Fruit fly (Drosophila melanogaster): ENCODE measurements around the gene ash2.
A peak's percentile ranks its signal among the peaks of the same experiment; 100 is the strongest.

Gene ash2

DNA sequence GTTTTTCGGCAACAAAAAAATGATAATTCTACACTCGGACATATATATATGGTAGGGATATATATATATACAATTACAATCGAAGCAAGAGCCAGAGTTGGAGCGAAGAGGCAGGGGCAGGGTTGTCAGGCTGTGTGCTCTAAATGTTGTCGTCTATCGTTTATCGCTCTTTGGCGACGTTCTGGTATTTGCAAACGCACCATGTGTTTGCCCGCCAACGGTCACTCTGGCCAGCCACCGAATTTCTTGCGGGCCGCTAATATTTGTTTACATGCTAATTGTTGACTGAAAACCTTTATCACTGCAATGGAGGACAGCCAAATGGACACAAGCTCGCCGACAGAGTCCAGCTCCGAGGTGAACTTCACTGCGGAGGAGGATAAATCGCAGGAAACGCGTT lies at the start of gene ash2, which contains the start of gene puf:
TSS of gene ash2 (plus strand) at position 203 of the 400 bp plus-strand sequence.
TSS of gene puf (minus strand) at position 121 of the 400 bp plus-strand sequence.
- TF ChIP-seq Clk (GFP tag; optimal IDR thresholded peaks at IDR 0.05) (no peak), CG33017 (tag; optimal IDR thresholded peaks at IDR 0.05) (no peak), cic (GFP tag; optimal IDR thresholded peaks at IDR 0.05) (peak; percentile 35), cnc (optimal IDR thresholded peaks at IDR 0.05) (no peak), CG14711 (tag; optimal IDR thresholded peaks at IDR 0.05) (peak; percentile 98), Mnt (GFP tag; optimal IDR thresholded peaks at IDR 0.05) (peak; percentile 79), CG11617 (GFP tag; optimal IDR thresholded peaks at IDR 0.05) (peak; percentile 7)

- peak; percentile 24 for TF ChIP-seq CG7101 (tag; optimal IDR thresholded peaks at IDR 0.05)
- TF ChIP-seq Clk (GFP tag; optimal IDR thresholded peaks at IDR 0.05) = no peak
- no peak for TF ChIP-seq toe (GFP tag; optimal IDR thresholded peaks at IDR 0.05)
- TF ChIP-seq CG14711 (tag; optimal IDR thresholded peaks at IDR 0.05) = peak; percentile 30
- peak; percentile 13 for TF ChIP-seq Hr96 (GFP tag; optimal IDR thresholded peaks at IDR 0.05)
- peak; percentile 20 for TF ChIP-seq CG11617 (GFP tag; optimal IDR thresholded peaks at IDR 0.05)
- TF ChIP-seq CG12768 (GFP tag; optimal IDR thresholded peaks at IDR 0.05) = peak; percentile 41
- peak; percentile 41 for TF ChIP-seq cic (GFP tag; optimal IDR thresholded peaks at IDR 0.05)
- no peak for TF ChIP-seq bab1 (GFP tag; optimal IDR thresholded peaks at IDR 0.05)
- TF ChIP-seq pad (GFP tag; optimal IDR thresholded peaks at IDR 0.05) = peak; percentile 28
- no peak for TF ChIP-seq ovo (GFP tag; optimal IDR thresholded peaks at IDR 0.05)
- TF ChIP-seq CG7045 (GFP tag; optimal IDR thresholded peaks at IDR 0.05) = peak; percentile 14
- no peak for TF ChIP-seq CG33017 (tag; optimal IDR thresholded peaks at IDR 0.05)
- peak; percentile 100 for TF ChIP-seq tj (GFP tag; optimal IDR thresholded peaks at IDR 0.05)
Observed at dm6 chr3R:24601069-24601468, 48.9 kb upstream of the ash2 start.

- TF ChIP-seq toe (GFP tag; optimal IDR thresholded peaks at IDR 0.05) (no peak), tj (GFP tag; optimal IDR thresholded peaks at IDR 0.05) (peak; percentile 71), kay (GFP tag; ENCODE audit: borderline replicate concordance) (peak; percentile 67)
Observed at dm6 chr3R:24603399-24604131, 46.4 kb upstream of the ash2 start.

dm6 chr3R:24604165-24604564 lies 45.8 kb upstream of the ash2 start:
- TF ChIP-seq CG7045 (GFP tag; optimal IDR thresholded peaks at IDR 0.05) = no peak
- no peak for TF ChIP-seq Hr96 (GFP tag; optimal IDR thresholded peaks at IDR 0.05)
- no peak for TF ChIP-seq kay (GFP tag; ENCODE audit: borderline replicate concordance)
- no peak for TF ChIP-seq Crg-1 (GFP tag; optimal IDR thresholded peaks at IDR 0.05)
- TF ChIP-seq pad (GFP tag; optimal IDR thresholded peaks at IDR 0.05) = no peak

- TF ChIP-seq CG1620 (GFP tag; optimal IDR thresholded peaks at IDR 0.05) = no peak
- TF ChIP-seq CG7045 (GFP tag; optimal IDR thresholded peaks at IDR 0.05) = no peak
- no peak for TF ChIP-seq tj (GFP tag; optimal IDR thresholded peaks at IDR 0.05)
- no peak for TF ChIP-seq cic (GFP tag; optimal IDR thresholded peaks at IDR 0.05)
- no peak for TF ChIP-seq Mnt (GFP tag; optimal IDR thresholded peaks at IDR 0.05)
- TF ChIP-seq Clk (GFP tag; optimal IDR thresholded peaks at IDR 0.05) = no peak
- TF ChIP-seq pad (GFP tag; optimal IDR thresholded peaks at IDR 0.05) = no peak
- no peak for TF ChIP-seq CG14711 (tag; optimal IDR thresholded peaks at IDR 0.05)
- no peak for TF ChIP-seq CG33017 (tag; optimal IDR thresholded peaks at IDR 0.05)
- TF ChIP-seq Hr96 (GFP tag; optimal IDR thresholded peaks at IDR 0.05) = no peak
- TF ChIP-seq Crg-1 (GFP tag; optimal IDR thresholded peaks at IDR 0.05) = no peak
- TF ChIP-seq CG12768 (GFP tag; optimal IDR thresholded peaks at IDR 0.05) = no peak
- TF ChIP-seq CG7101 (tag; optimal IDR thresholded peaks at IDR 0.05) = no peak
- no peak for TF ChIP-seq CG5204 (GFP tag; optimal IDR thresholded peaks at IDR 0.05)
- no peak for TF ChIP-seq toe (GFP tag; optimal IDR thresholded peaks at IDR 0.05)
- TF ChIP-seq CG11617 (GFP tag; optimal IDR thresholded peaks at IDR 0.05) = no peak
- TF ChIP-seq kay (GFP tag; ENCODE audit: borderline replicate concordance) = no peak
- TF ChIP-seq cnc (optimal IDR thresholded peaks at IDR 0.05) = no peak
Observed at dm6 chr3R:24606868-24607267, 43.1 kb upstream of the ash2 start.

DNA sequence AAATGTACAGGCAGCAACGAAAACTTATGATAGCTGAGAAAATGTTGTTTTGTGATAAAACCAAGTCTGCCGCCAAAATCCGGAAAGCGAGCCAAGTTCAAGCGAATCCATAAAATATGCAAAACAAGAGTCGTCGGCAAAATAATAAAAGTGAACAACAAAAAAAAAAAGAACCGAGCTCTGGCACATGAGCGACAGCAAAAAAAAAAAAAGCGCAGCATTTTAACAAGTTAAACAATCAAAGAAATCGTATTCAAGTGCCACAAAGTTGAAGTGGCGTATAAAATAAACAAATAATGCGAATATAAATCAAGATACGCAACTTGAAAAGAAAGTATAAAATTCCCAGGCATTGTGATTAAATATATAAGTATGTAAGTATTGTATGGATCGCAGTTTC lies 41.6 kb upstream of the ash2 start:
- TF ChIP-seq CG5204 (GFP tag; optimal IDR thresholded peaks at IDR 0.05) (no peak), Hr96 (GFP tag; optimal IDR thresholded peaks at IDR 0.05) (no peak), CG14711 (tag; optimal IDR thresholded peaks at IDR 0.05) (no peak), tj (GFP tag; optimal IDR thresholded peaks at IDR 0.05) (peak; percentile 75), CG11617 (GFP tag; optimal IDR thresholded peaks at IDR 0.05) (no peak)

DNA sequence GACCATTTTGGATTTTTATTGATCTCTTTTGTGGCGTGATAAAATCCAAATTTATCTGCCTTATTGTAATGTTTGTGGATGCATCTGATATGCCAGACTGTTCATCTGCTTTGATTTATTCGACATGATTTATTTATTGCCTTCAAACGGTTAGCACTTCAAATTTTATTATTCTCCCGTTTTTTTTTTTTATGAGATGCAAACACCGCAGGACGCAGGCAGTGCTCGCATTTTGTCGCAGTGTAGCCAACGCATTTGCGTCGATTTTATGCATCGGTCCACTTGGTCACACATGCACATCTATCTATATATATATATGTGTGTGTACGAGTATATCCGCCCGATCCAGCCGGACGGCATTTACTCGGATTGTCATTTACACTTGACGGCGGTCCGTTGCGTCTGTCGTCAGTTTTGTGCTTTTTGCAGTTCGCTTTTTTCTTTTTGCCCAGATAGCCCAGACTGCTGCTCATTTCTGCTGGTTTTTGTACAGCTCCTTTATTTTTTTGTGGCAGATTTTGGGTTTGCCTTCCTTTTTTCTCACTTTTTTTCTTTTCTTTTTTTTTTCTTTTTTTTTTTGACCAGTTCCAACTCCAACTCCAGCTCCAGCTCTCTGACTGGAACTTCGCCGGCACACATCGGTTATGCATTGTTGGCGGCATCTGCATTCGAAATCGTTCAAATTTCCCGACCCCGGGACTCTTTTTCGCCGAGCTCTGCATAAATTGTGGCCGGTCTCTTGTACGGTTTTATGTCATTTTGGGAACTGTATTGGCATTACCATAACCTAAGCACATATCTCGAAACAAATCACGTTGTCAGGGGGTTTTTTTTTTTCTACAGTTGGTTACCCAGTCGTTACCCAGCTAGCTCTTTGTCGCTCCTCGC lies 35.9 kb upstream of the ash2 start:
- TF ChIP-seq Clk (GFP tag; optimal IDR thresholded peaks at IDR 0.05) (no peak), bab1 (GFP tag; optimal IDR thresholded peaks at IDR 0.05) (no peak), cic (GFP tag; optimal IDR thresholded peaks at IDR 0.05) (no peak), CG1620 (GFP tag; optimal IDR thresholded peaks at IDR 0.05) (no peak), CG12768 (GFP tag; optimal IDR thresholded peaks at IDR 0.05) (no peak), kay (GFP tag; ENCODE audit: borderline replicate concordance) (no peak), tj (GFP tag; optimal IDR thresholded peaks at IDR 0.05) (peak; percentile 95)
